4 fruit fly cellular contexts compared by ENCODE assay signal in the genomic region with DNA sequence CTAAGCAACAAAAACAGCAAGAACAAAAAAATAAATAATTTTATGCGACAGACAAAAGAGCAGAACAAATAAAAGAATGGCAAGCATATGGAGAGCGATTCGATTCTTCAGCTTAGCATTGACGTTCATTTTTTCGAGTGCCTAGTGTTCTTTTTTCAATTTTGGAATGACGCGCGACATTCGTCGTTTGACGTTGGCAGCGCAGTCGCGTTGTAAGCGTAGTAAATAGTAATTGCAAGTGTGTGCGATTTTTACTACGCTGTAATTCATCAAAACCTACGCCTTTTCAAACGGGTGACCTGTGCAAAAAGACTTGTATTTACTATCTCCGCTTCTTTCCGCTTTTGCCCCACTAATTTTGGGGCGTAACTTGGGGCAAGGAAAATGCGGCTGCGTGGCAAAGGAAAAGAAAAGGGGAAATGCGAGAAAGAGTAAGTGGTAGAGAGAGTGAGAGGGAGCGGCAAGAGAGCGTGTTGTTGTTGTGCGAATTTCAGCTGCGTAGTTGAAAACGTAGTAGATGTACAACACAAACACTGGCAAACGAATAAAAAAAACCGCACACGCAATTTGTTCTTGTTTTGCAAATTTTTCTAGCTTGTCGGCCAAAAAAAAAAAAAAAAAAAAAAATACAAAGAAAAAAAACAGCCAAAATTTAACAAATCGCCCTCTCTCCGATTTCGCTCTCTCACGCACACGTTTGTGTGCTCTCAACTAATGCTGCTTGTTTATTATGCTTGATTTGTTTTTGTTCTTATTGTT.
TF ChIP-seq lines count a peak whose summit lies in the region.

No protein-coding gene starts in this region.

- TF ChIP-seq CTCF in whole organism, embryonic (GFP tag; optimal IDR thresholded peaks at IDR 0.05; lab: Kevin White, UChicago) = no peak

TF ChIP-seq in whole organism, adult, 20 proteins besides CTCF, POLR2A, EP300 and RAD21:
- TF ChIP-seq Hr96 (GFP tag; optimal IDR thresholded peaks at IDR 0.05; lab: Kevin White, UChicago) (no peak), kay (GFP tag; lab: Kevin White, UChicago; ENCODE audit: borderline replicate concordance) (peak; percentile 77), pad (GFP tag; optimal IDR thresholded peaks at IDR 0.05; lab: Kevin White, UChicago) (peak; percentile 74), ovo (GFP tag; optimal IDR thresholded peaks at IDR 0.05; lab: Kevin White, UChicago) (no peak), cic (GFP tag; optimal IDR thresholded peaks at IDR 0.05; lab: Kevin White, UChicago) (peak; percentile 96), Mnt (GFP tag; optimal IDR thresholded peaks at IDR 0.05; lab: Kevin White, UChicago) (no peak), tj (GFP tag; optimal IDR thresholded peaks at IDR 0.05; lab: Kevin White, UChicago) (peak; percentile 56)

TF ChIP-seq in whole organism, embryonic, 481 proteins besides CTCF, POLR2A, EP300 and RAD21 (continues in another document):
- TF ChIP-seq crol (GFP tag; IDR thresholded peaks at IDR 0.05; lab: Robert Waterston, UW) (peak; percentile 50; the same call in 1 of the 2 replicates), stwl (tag; optimal IDR thresholded peaks at IDR 0.05; lab: Kevin White, UChicago) (no peak), CG10543 (GFP tag; optimal IDR thresholded peaks at IDR 0.05; lab: Kevin White, UChicago) (peak; percentile 3), CG12236 (GFP tag; optimal IDR thresholded peaks at IDR 0.05; lab: Kevin White, UChicago) (no peak), D (optimal IDR thresholded peaks at IDR 0.05; lab: Kevin White, UChicago) (no peak), D (GFP tag; optimal IDR thresholded peaks at IDR 0.05; lab: Kevin White, UChicago) (no peak), CG2678 (tag; optimal IDR thresholded peaks at IDR 0.05; lab: Kevin White, UChicago) (no peak), CG5180 (GFP tag; optimal IDR thresholded peaks at IDR 0.05; lab: Kevin White, UChicago) (no peak), rib (GFP tag; IDR thresholded peaks at IDR 0.05; lab: Robert Waterston, UW) (peak; percentile 72), CG10979 (tag; optimal IDR thresholded peaks at IDR 0.05; lab: Kevin White, UChicago) (no peak), CG7357 (GFP tag; IDR thresholded peaks at IDR 0.05; lab: Robert Waterston, UW) (0 out of 3 replicates have a peak, but pooled peaks have one; percentile 9), CG10462 (GFP tag; optimal IDR thresholded peaks at IDR 0.05; lab: Kevin White, UChicago) (no peak), Scr (GFP tag; IDR thresholded peaks at IDR 0.05; lab: Robert Waterston, UW; ENCODE audit: partially characterized antibody) (no peak), bcd (GFP tag; optimal IDR thresholded peaks at IDR 0.05; lab: Kevin White, UChicago) (no peak), CG2116 (GFP tag; optimal IDR thresholded peaks at IDR 0.05; lab: Kevin White, UChicago) (no peak), CG13894 (tag; optimal IDR thresholded peaks at IDR 0.05; lab: Kevin White, UChicago) (no peak), CG10321 (GFP tag; IDR thresholded peaks at IDR 0.05; lab: Robert Waterston, UW) (no peak), az2 (GFP tag; optimal IDR thresholded peaks at IDR 0.05; lab: Kevin White, UChicago) (no peak), Dll (GFP tag; IDR thresholded peaks at IDR 0.05; lab: Robert Waterston, UW; ENCODE audit: partially characterized antibody) (no peak), sqz (GFP tag; optimal IDR thresholded peaks at IDR 0.05; lab: Kevin White, UChicago) (peak; percentile 53), CG12744 (GFP tag; optimal IDR thresholded peaks at IDR 0.05; lab: Kevin White, UChicago) (no peak), CG11093 (GFP tag; IDR thresholded peaks at IDR 0.05; lab: Robert Waterston, UW) (no peak), CG4360 (GFP tag; IDR thresholded peaks at IDR 0.05; lab: Robert Waterston, UW) (peak; percentile 23; the same call in 1 of the 2 replicates), CG17912 (GFP tag; optimal IDR thresholded peaks at IDR 0.05; lab: Kevin White, UChicago) (no peak), wek (GFP tag; optimal IDR thresholded peaks at IDR 0.05; lab: Kevin White, UChicago) (no peak)

TF ChIP-seq in whole organism, prepupa, 60 proteins besides CTCF, POLR2A, EP300 and RAD21 (continues in another document):
- TF ChIP-seq Hr4 (GFP tag; optimal IDR thresholded peaks at IDR 0.05; lab: Kevin White, UChicago) (no peak), CG3919 (GFP tag; optimal IDR thresholded peaks at IDR 0.05; lab: Kevin White, UChicago) (no peak), salr (GFP tag; optimal IDR thresholded peaks at IDR 0.05; lab: Kevin White, UChicago) (no peak), esn (GFP tag; optimal IDR thresholded peaks at IDR 0.05; lab: Kevin White, UChicago) (no peak), net (GFP tag; optimal IDR thresholded peaks at IDR 0.05; lab: Kevin White, UChicago) (no peak), cyc (GFP tag; optimal IDR thresholded peaks at IDR 0.05; lab: Kevin White, UChicago) (no peak), Eip78C (GFP tag; lab: Kevin White, UChicago) (no peak), CG10669 (GFP tag; optimal IDR thresholded peaks at IDR 0.05; lab: Kevin White, UChicago) (no peak), svp (GFP tag; lab: Kevin White, UChicago) (no peak), Hr38 (GFP tag; optimal IDR thresholded peaks at IDR 0.05; lab: Kevin White, UChicago) (no peak), CG34406 (GFP tag; optimal IDR thresholded peaks at IDR 0.05; lab: Kevin White, UChicago) (no peak), CG6163 (GFP tag; IDR thresholded peaks at IDR 0.05; lab: Robert Waterston, UW) (peak; percentile 45; the same call in 2 of the 3 replicates), fd59A (GFP tag; optimal IDR thresholded peaks at IDR 0.05; lab: Kevin White, UChicago) (no peak), CG16779 (tag; optimal IDR thresholded peaks at IDR 0.05; lab: Kevin White, UChicago) (no peak), CG10631 (GFP tag; optimal IDR thresholded peaks at IDR 0.05; lab: Kevin White, UChicago) (no peak), vri (GFP tag; optimal IDR thresholded peaks at IDR 0.05; lab: Kevin White, UChicago) (no peak), CG8319 (GFP tag; optimal IDR thresholded peaks at IDR 0.05; lab: Kevin White, UChicago) (no peak), dac (GFP tag; optimal IDR thresholded peaks at IDR 0.05; lab: Kevin White, UChicago) (no peak), CG6276 (GFP tag; optimal IDR thresholded peaks at IDR 0.05; lab: Kevin White, UChicago) (peak; percentile 36), Sox14 (GFP tag; optimal IDR thresholded peaks at IDR 0.05; lab: Kevin White, UChicago) (no peak), Gug (GFP tag; IDR thresholded peaks at IDR 0.05; lab: Robert Waterston, UW) (peak; percentile 24; the same call in 1 of the 2 replicates), CG6808 (GFP tag; optimal IDR thresholded peaks at IDR 0.05; lab: Kevin White, UChicago) (no peak), lz (GFP tag; optimal IDR thresholded peaks at IDR 0.05; lab: Kevin White, UChicago) (no peak), CG3032 (tag; optimal IDR thresholded peaks at IDR 0.05; lab: Kevin White, UChicago) (no peak), fd85E (GFP tag; optimal IDR thresholded peaks at IDR 0.05; lab: Kevin White, UChicago) (no peak), eg (GFP tag; IDR thresholded peaks at IDR 0.05; lab: Robert Waterston, UW) (peak; percentile 87), CG7368 (GFP tag; optimal IDR thresholded peaks at IDR 0.05; lab: Kevin White, UChicago) (no peak), Eip75B (GFP tag; optimal IDR thresholded peaks at IDR 0.05; lab: Kevin White, UChicago) (no peak), Sox102F (GFP tag; optimal IDR thresholded peaks at IDR 0.05; lab: Kevin White, UChicago) (no peak)

TF ChIP-seq in whole organism, pupa, 21 proteins besides CTCF, POLR2A, EP300 and RAD21:
- TF ChIP-seq gl (tag; optimal IDR thresholded peaks at IDR 0.05; lab: Kevin White, UChicago) (no peak), rn (GFP tag; IDR thresholded peaks at IDR 0.05; lab: Robert Waterston, UW) (no peak), Pif1A (GFP tag; optimal IDR thresholded peaks at IDR 0.05; lab: Kevin White, UChicago) (no peak), Snoo (tag; optimal IDR thresholded peaks at IDR 0.05; lab: Kevin White, UChicago) (no peak), EcR (GFP tag; optimal IDR thresholded peaks at IDR 0.05; lab: Kevin White, UChicago) (no peak), CG14655 (GFP tag; optimal IDR thresholded peaks at IDR 0.05; lab: Kevin White, UChicago) (no peak), D1 (tag; optimal IDR thresholded peaks at IDR 0.05; lab: Kevin White, UChicago) (no peak), CG4496 (GFP tag; IDR thresholded peaks at IDR 0.05; lab: Robert Waterston, UW) (peak; percentile 64), CG9948 (tag; optimal IDR thresholded peaks at IDR 0.05; lab: Kevin White, UChicago) (no peak), CG8301 (tag; optimal IDR thresholded peaks at IDR 0.05; lab: Kevin White, UChicago) (no peak), CG13204 (GFP tag; optimal IDR thresholded peaks at IDR 0.05; lab: Kevin White, UChicago) (no peak), Pif1B (GFP tag; optimal IDR thresholded peaks at IDR 0.05; lab: Kevin White, UChicago) (no peak), Ets98B (GFP tag; IDR thresholded peaks at IDR 0.05; lab: Robert Waterston, UW) (peak; percentile 53; the same call in 1 of the 2 replicates), CG32121 (GFP tag; IDR thresholded peaks at IDR 0.05; lab: Robert Waterston, UW) (peak; percentile 62), fd96Ca (GFP tag; IDR thresholded peaks at IDR 0.05; lab: Robert Waterston, UW) (peak; percentile 67; the same call in 2 of the 3 replicates), CG15710 (tag; optimal IDR thresholded peaks at IDR 0.05; lab: Kevin White, UChicago) (no peak), CG8159 (tag; optimal IDR thresholded peaks at IDR 0.05; lab: Kevin White, UChicago) (no peak), CG34367 (tag; optimal IDR thresholded peaks at IDR 0.05; lab: Kevin White, UChicago) (no peak), CG10348 (GFP tag; IDR thresholded peaks at IDR 0.05; lab: Robert Waterston, UW) (no peak), CG17806 (tag; optimal IDR thresholded peaks at IDR 0.05; lab: Kevin White, UChicago) (no peak), CG12605 (GFP tag; IDR thresholded peaks at IDR 0.05; lab: Robert Waterston, UW) (peak; percentile 45; the same call in 1 of the 2 replicates)
